Worm (Caenorhabditis elegans): ENCODE measurements around the gene col-113.

The col-113 gene

DNA sequence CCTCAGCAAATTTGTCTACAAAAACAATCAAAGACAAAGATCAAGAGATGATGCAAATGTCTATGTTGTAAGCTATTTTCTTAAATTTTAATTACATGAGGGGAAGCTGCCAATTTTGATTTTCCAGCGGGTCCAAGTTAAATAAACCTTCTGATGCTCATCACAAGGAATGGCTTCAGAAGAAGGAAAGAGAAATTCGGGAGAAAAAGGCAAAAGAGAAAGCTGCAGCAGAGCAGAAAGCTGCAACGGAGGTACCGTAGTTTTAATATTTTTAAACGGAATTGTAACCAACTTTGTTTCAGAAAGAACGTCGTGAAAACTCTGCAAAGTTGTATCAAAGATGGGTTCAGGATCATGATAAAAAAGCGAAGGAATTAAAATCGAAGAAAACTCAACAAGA, 5.9 kb upstream of the col-113 start:
- no peak for TF ChIP-seq ceh-82 (tag; optimal IDR thresholded peaks at IDR 0.05)
- TF ChIP-seq nhr-23 (tag; optimal IDR thresholded peaks at IDR 0.05): no peak
- no peak for TF ChIP-seq ama-1 (optimal IDR thresholded peaks at IDR 0.05)
- TF ChIP-seq fos-1 (tag; optimal IDR thresholded peaks at IDR 0.05): no peak
- no peak for TF ChIP-seq nhr-76 (tag; optimal IDR thresholded peaks at IDR 0.05)
- TF ChIP-seq nhr-28 (tag; optimal IDR thresholded peaks at IDR 0.05): no peak
- TF ChIP-seq nhr-11 (tag; optimal IDR thresholded peaks at IDR 0.05): no peak
- TF ChIP-seq elt-3 (tag; optimal IDR thresholded peaks at IDR 0.05): no peak
- TF ChIP-seq nhr-77 (tag; optimal IDR thresholded peaks at IDR 0.05): no peak

DNA sequence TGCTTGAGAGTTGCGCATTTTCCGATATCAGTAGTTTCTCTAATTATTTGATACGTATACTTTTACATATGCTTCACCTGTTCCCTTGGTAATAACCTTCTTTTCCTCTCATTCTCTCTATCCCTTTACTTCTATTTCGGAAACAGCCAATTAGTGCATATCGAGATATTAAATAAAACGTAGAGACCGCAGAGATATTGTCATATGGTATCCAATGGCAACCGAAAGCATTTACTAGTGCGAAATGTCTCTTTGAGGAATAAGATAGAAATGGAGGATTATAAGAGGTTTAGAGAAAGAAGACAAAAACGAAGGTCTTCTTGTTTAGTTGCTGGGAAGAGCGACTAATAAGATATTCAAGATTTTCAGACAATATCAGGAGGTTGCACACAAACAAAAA, 4.0 kb upstream of the col-113 start, which contains the start of gene maph-9:
Gene maph-9, plus strand, starts transcription at position 273 of the 400 bp plus-strand sequence.
- TF ChIP-seq nhr-28 (tag; optimal IDR thresholded peaks at IDR 0.05): no peak
- no peak for TF ChIP-seq fkh-2 (tag; optimal IDR thresholded peaks at IDR 0.05)
- TF ChIP-seq nhr-25 (tag; optimal IDR thresholded peaks at IDR 0.05): no peak
- no peak for TF ChIP-seq unc-62 (GFP tag; optimal IDR thresholded peaks at IDR 0.05)
- TF ChIP-seq elt-3 (tag; optimal IDR thresholded peaks at IDR 0.05): no peak
- no peak for TF ChIP-seq fos-1 (tag; optimal IDR thresholded peaks at IDR 0.05)
- TF ChIP-seq hmg-11 (tag; optimal IDR thresholded peaks at IDR 0.05): no peak
- TF ChIP-seq nhr-67 (tag; optimal IDR thresholded peaks at IDR 0.05): no peak
- no peak for TF ChIP-seq zag-1 (tag; optimal IDR thresholded peaks at IDR 0.05)
- TF ChIP-seq lin-15B (tag; optimal IDR thresholded peaks at IDR 0.05): no peak
- TF ChIP-seq nhr-23 (tag; optimal IDR thresholded peaks at IDR 0.05): no peak
- no peak for TF ChIP-seq snpc-4 (tag; optimal IDR thresholded peaks at IDR 0.05)
- no peak for TF ChIP-seq nhr-76 (tag; optimal IDR thresholded peaks at IDR 0.05)

DNA sequence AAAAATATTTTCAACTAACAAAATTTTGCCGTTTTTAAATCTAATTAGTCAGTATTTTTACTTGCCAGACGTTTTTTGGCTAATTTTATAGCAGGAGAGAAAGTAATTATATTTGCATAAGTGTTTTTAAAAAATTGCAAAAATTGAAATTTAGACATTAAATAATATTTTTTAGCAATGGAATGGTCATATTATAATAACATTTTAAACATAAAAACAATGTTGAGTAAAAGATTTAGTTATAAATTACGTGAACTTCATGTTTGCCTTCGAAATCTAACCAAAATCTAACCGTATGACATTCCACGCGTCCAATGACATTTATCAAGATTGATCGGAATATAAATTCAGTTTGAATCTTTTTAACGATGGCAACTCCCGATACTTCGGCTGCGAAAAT, 2.0 kb upstream of the col-113 start, which contains the start of gene C34D4.2:
Gene C34D4.2, plus strand, starts transcription at position 301 of the 400 bp plus-strand sequence.
- no peak for TF ChIP-seq nhr-76 (tag; optimal IDR thresholded peaks at IDR 0.05)
- TF ChIP-seq nhr-77 (tag; optimal IDR thresholded peaks at IDR 0.05): no peak
- TF ChIP-seq unc-62 (GFP tag; optimal IDR thresholded peaks at IDR 0.05): no peak
- TF ChIP-seq sea-2 (GFP tag; optimal IDR thresholded peaks at IDR 0.05): no peak
- TF ChIP-seq elt-2 (tag; optimal IDR thresholded peaks at IDR 0.05): no peak
- TF ChIP-seq nhr-23 (tag; optimal IDR thresholded peaks at IDR 0.05): no peak
- no peak for TF ChIP-seq nfya-1 (tag; optimal IDR thresholded peaks at IDR 0.05; ENCODE audit: insufficient read depth)
- TF ChIP-seq ceh-28 (tag; optimal IDR thresholded peaks at IDR 0.05): no peak
- no peak for TF ChIP-seq snpc-4 (tag; optimal IDR thresholded peaks at IDR 0.05)
- no peak for TF ChIP-seq jun-1 (tag; optimal IDR thresholded peaks at IDR 0.05)
- TF ChIP-seq skn-1 (tag; optimal IDR thresholded peaks at IDR 0.05): no peak
- TF ChIP-seq ceh-9 (tag; optimal IDR thresholded peaks at IDR 0.05): no peak
- TF ChIP-seq pha-4 (tag; optimal IDR thresholded peaks at IDR 0.05): no peak
- TF ChIP-seq ztf-4 (tag; optimal IDR thresholded peaks at IDR 0.05): no peak
- TF ChIP-seq R02D3.7 (tag; optimal IDR thresholded peaks at IDR 0.05): no peak
- no peak for TF ChIP-seq elt-3 (tag; optimal IDR thresholded peaks at IDR 0.05)
- no peak for TF ChIP-seq eor-1 (tag; optimal IDR thresholded peaks at IDR 0.05)
- TF ChIP-seq tbx-2 (tag; optimal IDR thresholded peaks at IDR 0.05): no peak

DNA sequence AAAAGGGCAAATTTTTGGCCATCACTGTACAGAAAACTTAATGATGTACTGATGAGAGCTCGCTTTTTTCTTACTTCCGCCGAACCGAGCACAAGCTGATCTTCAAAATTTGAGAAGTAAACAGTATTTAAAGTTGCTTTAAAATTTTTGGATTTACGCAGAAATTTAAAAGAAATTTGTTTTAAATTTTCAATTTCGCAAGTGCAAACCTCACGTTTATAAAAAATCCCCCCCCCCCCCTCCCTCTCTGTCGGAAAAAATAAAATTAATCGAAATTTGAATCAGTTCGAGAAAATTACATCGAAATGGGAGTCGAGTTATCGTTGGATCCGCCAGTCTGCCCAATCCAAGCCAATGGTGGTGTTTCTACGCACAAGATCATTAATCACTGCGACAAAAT, 1.1 kb upstream of the col-113 start, which contains the start of gene C34D4.3:
Gene C34D4.3, plus strand, starts transcription at position 301 of the 400 bp plus-strand sequence.
- TF ChIP-seq daf-12 (tag; optimal IDR thresholded peaks at IDR 0.05) (no peak), eor-1 (tag; optimal IDR thresholded peaks at IDR 0.05) (no peak), snpc-4 (tag; optimal IDR thresholded peaks at IDR 0.05) (no peak), egl-5 (tag; optimal IDR thresholded peaks at IDR 0.05) (no peak), ztf-4 (tag; optimal IDR thresholded peaks at IDR 0.05) (no peak), pqm-1 (tag; optimal IDR thresholded peaks at IDR 0.05) (no peak)

DNA sequence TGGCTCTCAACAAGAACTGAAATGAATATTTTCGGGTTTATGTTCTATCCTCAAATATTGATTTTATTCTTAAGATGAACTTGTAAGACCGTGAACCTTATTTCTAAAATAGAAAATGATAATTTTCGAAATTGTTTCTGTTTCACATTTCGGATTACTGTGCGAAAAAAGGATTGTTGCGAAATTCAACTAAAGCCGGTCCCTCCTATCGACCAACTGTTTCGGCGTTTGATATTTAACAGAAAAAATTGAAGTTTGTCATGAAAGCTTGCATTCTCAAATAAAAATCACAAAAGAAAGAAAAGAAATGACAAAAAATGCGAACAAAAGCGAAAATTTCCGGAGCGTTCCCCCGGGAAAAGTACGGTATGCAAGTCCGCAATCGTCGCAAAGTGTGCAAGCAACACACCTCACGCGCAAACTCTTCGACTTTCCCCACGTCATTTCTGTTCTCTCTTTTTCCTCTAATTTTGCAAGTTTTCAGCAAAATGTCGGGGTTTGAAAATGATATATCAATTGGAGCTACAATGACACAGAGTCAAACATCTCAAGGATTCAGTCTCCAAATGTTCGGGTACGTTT, 3.2 kb downstream of the col-113 start, which contains the start of gene C34D4.4:
Gene C34D4.4, plus strand, starts transcription at position 342 of the 582 bp plus-strand sequence.
- peak; percentile 14 for TF ChIP-seq lin-39 (tag; optimal IDR thresholded peaks at IDR 0.05)
- peak; percentile 75 for TF ChIP-seq nfya-1 (tag; optimal IDR thresholded peaks at IDR 0.05; ENCODE audit: insufficient read depth)
- TF ChIP-seq snpc-4 (tag; optimal IDR thresholded peaks at IDR 0.05): peak; percentile 28
- peak; percentile 48 for TF ChIP-seq lin-15B (tag; optimal IDR thresholded peaks at IDR 0.05)
- TF ChIP-seq hmg-11 (tag; optimal IDR thresholded peaks at IDR 0.05): peak; percentile 23
- TF ChIP-seq nhr-25 (tag; optimal IDR thresholded peaks at IDR 0.05): peak; percentile 16
- TF ChIP-seq lsy-12 (tag; optimal IDR thresholded peaks at IDR 0.05): no peak
- peak; percentile 16 for TF ChIP-seq ama-1 (optimal IDR thresholded peaks at IDR 0.05)
- no peak for TF ChIP-seq nhr-11 (tag; optimal IDR thresholded peaks at IDR 0.05)
